Worm (Caenorhabditis elegans): ENCODE results near the gene EEED8.2.

EEED8.2 gene

DNA sequence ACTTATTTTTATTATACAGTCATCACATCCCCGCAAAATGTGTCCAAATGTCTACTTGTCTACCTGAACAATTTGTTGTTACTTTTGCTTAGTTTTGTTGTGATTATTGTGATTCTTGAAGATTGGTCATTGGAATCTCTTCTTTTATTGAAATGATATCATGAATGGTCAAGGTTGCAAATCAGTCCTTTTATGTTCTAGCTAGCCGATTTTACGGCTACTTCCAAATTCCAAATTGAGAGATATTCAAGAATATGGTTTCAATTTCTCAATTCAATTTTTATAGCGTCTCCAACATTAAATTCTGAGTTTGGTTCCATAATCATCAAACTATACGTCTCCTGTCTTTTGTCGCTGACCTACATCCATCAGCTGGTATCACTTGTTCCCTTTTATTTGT lies 34.8 kb downstream of the EEED8.2 start:
- TF ChIP-seq nhr-85 (tag) (peak; percentile 66), dsc-1 (tag; optimal IDR thresholded peaks at IDR 0.05) (no peak)

- TF ChIP-seq lin-14 (GFP tag; optimal IDR thresholded peaks at IDR 0.05) (no peak), dsc-1 (tag; optimal IDR thresholded peaks at IDR 0.05) (peak; percentile 56)
These were observed 37.0 kb downstream of the EEED8.2 start, which contains the start of gene dhs-5 for ce11 chrII:5453547-5453946. Gene dhs-5 (plus strand): TSS chrII:5453847.

DNA sequence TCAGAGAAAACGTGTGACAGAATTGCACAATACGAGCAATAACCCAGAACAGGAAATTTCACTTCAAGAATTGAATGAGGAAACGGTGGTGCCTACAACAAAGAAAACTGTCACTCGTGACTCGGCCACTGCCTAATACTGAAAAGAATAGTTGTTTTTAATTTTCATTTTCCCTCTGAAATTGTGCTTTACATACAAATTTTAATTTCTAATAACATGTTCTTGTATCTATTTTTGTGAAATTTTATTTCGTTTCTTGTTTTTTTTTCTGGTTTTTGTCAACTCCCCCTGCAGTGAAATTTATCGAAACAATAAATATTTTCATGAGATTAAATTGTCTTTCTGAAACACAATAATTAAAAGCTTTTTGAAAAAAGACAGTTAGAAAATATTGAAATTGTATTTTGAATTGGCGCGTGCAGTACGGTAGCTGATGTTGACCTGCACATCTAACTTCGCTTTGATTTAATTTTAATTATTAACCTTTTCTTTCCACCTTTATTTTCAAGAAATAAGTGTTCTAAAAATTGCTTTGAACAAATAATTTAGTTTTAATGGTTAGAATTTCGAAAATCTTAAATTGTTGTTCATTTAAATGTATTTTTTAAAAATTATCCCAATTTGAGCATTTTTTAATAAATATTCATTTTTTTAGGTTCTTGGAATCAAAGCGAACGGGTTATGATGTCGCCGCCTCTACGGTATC lies 39.3 kb downstream of the EEED8.2 start, which contains the start of gene daz-1:
Gene daz-1 (plus strand): TSS at position 656 of the 706 bp plus-strand sequence.
- TF ChIP-seq ztf-4 (tag; optimal IDR thresholded peaks at IDR 0.05) (no peak), mef-2 (tag; optimal IDR thresholded peaks at IDR 0.05) (no peak), jun-1 (tag; optimal IDR thresholded peaks at IDR 0.05) (no peak), ceh-82 (tag; optimal IDR thresholded peaks at IDR 0.05) (no peak), fkh-8 (tag; optimal IDR thresholded peaks at IDR 0.05) (no peak), F16B12.6 (tag; optimal IDR thresholded peaks at IDR 0.05) (no peak), lin-15B (tag; optimal IDR thresholded peaks at IDR 0.05) (no peak), nhr-77 (tag; optimal IDR thresholded peaks at IDR 0.05) (no peak), nhr-28 (tag; optimal IDR thresholded peaks at IDR 0.05) (no peak), ceh-90 (tag; optimal IDR thresholded peaks at IDR 0.05) (no peak), elt-2 (tag; optimal IDR thresholded peaks at IDR 0.05) (no peak), C34B4.2 (tag; optimal IDR thresholded peaks at IDR 0.05) (no peak), snu-23 (GFP tag; optimal IDR thresholded peaks at IDR 0.05) (no peak), hpl-2 (GFP tag; optimal IDR thresholded peaks at IDR 0.05) (no peak), sptf-1 (tag; optimal IDR thresholded peaks at IDR 0.05) (no peak), hlh-4 (tag; optimal IDR thresholded peaks at IDR 0.05) (no peak), C16A3.4 (tag; optimal IDR thresholded peaks at IDR 0.05) (no peak), nhr-19 (GFP tag; conservative IDR thresholded peaks at IDR 0.05) (no peak), hlh-17 (GFP tag; optimal IDR thresholded peaks at IDR 0.05; ENCODE audit: borderline replicate concordance) (no peak)

ce11 chrII:5458683-5459410 lies 42.3 kb downstream of the EEED8.2 start:
- no peak for TF ChIP-seq dpl-1 (GFP tag; optimal IDR thresholded peaks at IDR 0.05)
- TF ChIP-seq elt-3 (tag; optimal IDR thresholded peaks at IDR 0.05): peak in 4 of 6 experiments; percentile 11 to 73 (median 32)
- peak; percentile 2 for TF ChIP-seq nhr-71 (tag; optimal IDR thresholded peaks at IDR 0.05)
- TF ChIP-seq pag-3 (tag; optimal IDR thresholded peaks at IDR 0.05; ENCODE audit: borderline replicate concordance, insufficient read depth): no peak
- TF ChIP-seq mep-1 (tag; optimal IDR thresholded peaks at IDR 0.05): peak; percentile 5
- TF ChIP-seq unc-130 (tag; optimal IDR thresholded peaks at IDR 0.05): peak; percentile 4
- TF ChIP-seq snu-23 (GFP tag; optimal IDR thresholded peaks at IDR 0.05): peak; percentile 11
- TF ChIP-seq lin-14 (GFP tag; optimal IDR thresholded peaks at IDR 0.05): peak; percentile 71
- peak; percentile 99 for TF ChIP-seq blmp-1 (tag; optimal IDR thresholded peaks at IDR 0.05)

- no peak for TF ChIP-seq fkh-10 (GFP tag; optimal IDR thresholded peaks at IDR 0.05)
- TF ChIP-seq sox-4 (tag; optimal IDR thresholded peaks at IDR 0.05): no peak
- no peak for TF ChIP-seq nhr-20 (tag; optimal IDR thresholded peaks at IDR 0.05)
- TF ChIP-seq lin-15B (tag; optimal IDR thresholded peaks at IDR 0.05): no peak
- no peak for TF ChIP-seq nhr-84 (tag; optimal IDR thresholded peaks at IDR 0.05)
- TF ChIP-seq nhr-237 (tag; optimal IDR thresholded peaks at IDR 0.05): no peak
- no peak for TF ChIP-seq Y116A8C.19 (tag; optimal IDR thresholded peaks at IDR 0.05; ENCODE audit: borderline replicate concordance)
- TF ChIP-seq blmp-1 (tag; optimal IDR thresholded peaks at IDR 0.05): peak; percentile 90
- TF ChIP-seq nhr-85 (tag): peak; percentile 3
- TF ChIP-seq dsc-1 (tag; optimal IDR thresholded peaks at IDR 0.05): no peak
- no peak for TF ChIP-seq pax-3 (tag; optimal IDR thresholded peaks at IDR 0.05)
- peak in 1 of 6 experiments; percentile 58 for TF ChIP-seq elt-3 (tag; optimal IDR thresholded peaks at IDR 0.05)
- no peak for TF ChIP-seq nhr-71 (tag; optimal IDR thresholded peaks at IDR 0.05)
- TF ChIP-seq lin-14 (GFP tag; optimal IDR thresholded peaks at IDR 0.05): peak; percentile 37
- TF ChIP-seq fkh-4 (tag; optimal IDR thresholded peaks at IDR 0.05; ENCODE audit: borderline replicate concordance): no peak
- TF ChIP-seq zag-1 (tag; optimal IDR thresholded peaks at IDR 0.05): no peak
- no peak for TF ChIP-seq ztf-11 (tag; optimal IDR thresholded peaks at IDR 0.05)
- TF ChIP-seq ets-5 (GFP tag; IDR thresholded peaks at IDR 0.05): no peak
- no peak for TF ChIP-seq swsn-7 (tag; optimal IDR thresholded peaks at IDR 0.05)
- TF ChIP-seq hlh-17 (GFP tag; optimal IDR thresholded peaks at IDR 0.05; ENCODE audit: borderline replicate concordance): no peak
- TF ChIP-seq jun-1 (tag; optimal IDR thresholded peaks at IDR 0.05): no peak
- TF ChIP-seq grh-1 (GFP tag; IDR thresholded peaks at IDR 0.05): no peak
These were observed 43.0 kb downstream of the EEED8.2 start for ce11 chrII:5459534-5459933.
